Fruit fly (Drosophila melanogaster): ENCODE measurements around the gene CG11617.

DNA sequence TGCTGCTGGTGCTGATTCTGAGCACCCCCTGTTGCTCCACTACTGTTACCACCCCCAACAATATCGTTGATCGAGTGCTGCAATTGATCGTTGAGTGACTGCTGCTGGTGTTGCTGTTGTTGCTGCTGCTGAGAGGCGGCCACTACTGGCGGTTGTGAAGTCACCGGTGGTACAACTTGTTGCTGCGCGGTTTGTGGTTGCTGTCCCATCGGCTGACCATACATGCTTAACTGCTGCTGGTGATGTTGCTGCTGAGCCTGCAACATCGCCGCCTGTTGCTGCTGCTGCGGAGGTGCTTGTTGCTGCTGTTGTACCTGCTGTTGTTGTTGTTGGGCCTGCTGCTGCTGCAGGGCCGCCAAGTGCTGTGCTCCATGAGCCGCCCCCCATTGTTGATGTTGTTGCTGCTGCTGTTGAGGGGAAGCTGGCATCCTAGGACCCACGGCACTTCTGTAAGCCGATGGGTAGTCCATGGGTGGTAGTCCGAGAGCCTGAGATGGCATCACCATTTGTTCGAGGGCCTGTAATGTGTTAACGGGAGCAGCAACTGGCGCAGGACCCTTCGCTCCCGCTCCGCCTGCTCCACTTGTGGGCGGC lies 33.2 kb upstream of the CG11617 start:
- no peak for TF ChIP-seq pan (optimal IDR thresholded peaks at IDR 0.05)
- peak; percentile 91 for TF ChIP-seq Dfd (GFP tag; optimal IDR thresholded peaks at IDR 0.05)
- TF ChIP-seq lola (GFP tag; optimal IDR thresholded peaks at IDR 0.05) = no peak
- no peak for TF ChIP-seq br (GFP tag; optimal IDR thresholded peaks at IDR 0.05)
- TF ChIP-seq sage (GFP tag; optimal IDR thresholded peaks at IDR 0.05) = no peak
- no peak for TF ChIP-seq Hr78 (GFP tag; optimal IDR thresholded peaks at IDR 0.05)
- no peak for TF ChIP-seq Jra (GFP tag; optimal IDR thresholded peaks at IDR 0.05)
- no peak for TF ChIP-seq Dif (GFP tag; optimal IDR thresholded peaks at IDR 0.05; ENCODE audit: partially characterized antibody)
- TF ChIP-seq Myc (optimal IDR thresholded peaks at IDR 0.05) = no peak
- TF ChIP-seq Rel (GFP tag; optimal IDR thresholded peaks at IDR 0.05) = no peak
- TF ChIP-seq Rel (tag; optimal IDR thresholded peaks at IDR 0.05) = no peak
- TF ChIP-seq Vsx2 (GFP tag; optimal IDR thresholded peaks at IDR 0.05; ENCODE audit: partially characterized antibody) = no peak
- TF ChIP-seq usp (GFP tag; optimal IDR thresholded peaks at IDR 0.05) = no peak
